Fruit fly (Drosophila melanogaster) whole organism, embryonic: ENCODE data around the gene CG13896.

ENCODE experiments used
- ATbp ChIP-seq: fragments of 200-800 bp; sonication (Bioruptor generic); optimal IDR thresholded peaks from 2 replicates; lab custom pipeline; 2017; ENCODE audit warnings: missing biosample characterization, mild to moderate bottlenecking, missing genetic modification characterization, missing genetic modification reagents
- Antp ChIP-seq: fragments of 200-800 bp; sonication (Bioruptor generic); optimal IDR thresholded peaks from 3 replicates; lab custom pipeline; 2016; ENCODE audit warnings: missing biosample characterization, missing genetic modification characterization
- Asciz ChIP-seq: fragments of 200-800 bp; sonication (Bioruptor generic); optimal IDR thresholded peaks from 2 replicates; lab custom pipeline; 2017; ENCODE audit warnings: missing biosample characterization, mild to moderate bottlenecking, missing genetic modification characterization, missing genetic modification reagents
- Blimp-1 ChIP-seq: fragments of 200-800 bp; sonication (Bioruptor generic); optimal IDR thresholded peaks from 3 replicates; lab custom pipeline; 2018; ENCODE audit warnings: missing biosample characterization, missing genetic modification characterization, mild to moderate bottlenecking, moderate library complexity, missing genetic modification reagents
- CG10321 ChIP-seq: fragments of 200-800 bp; sonication (Bioruptor generic); IDR thresholded peaks from 2 replicates; pipeline ENCODE4 v1.3.6; 2022; ENCODE audit warnings: missing biosample characterization, missing genetic modification characterization
- CG11696 ChIP-seq: fragments of 200-800 bp; sonication (Bioruptor generic); IDR thresholded peaks from 2 replicates; pipeline ENCODE4 v1.3.6; 2022; ENCODE audit warnings: missing biosample characterization, missing genetic modification characterization
- CG12391 ChIP-seq: fragments of 200-800 bp; sonication (Bioruptor generic); optimal IDR thresholded peaks from 3 replicates; lab custom pipeline; 2018; ENCODE audit warnings: missing biosample characterization, mild to moderate bottlenecking, missing genetic modification characterization, moderate library complexity
- CG12744 ChIP-seq: fragments of 200-800 bp; sonication (Bioruptor generic); optimal IDR thresholded peaks from 2 replicates; lab custom pipeline; 2016; ENCODE audit warnings: missing biosample characterization, missing genetic modification characterization
- CG13424 ChIP-seq: fragments of 200-800 bp; sonication (Bioruptor generic); optimal IDR thresholded peaks from 2 replicates; lab custom pipeline; 2019; ENCODE audit warnings: missing biosample characterization, mild to moderate bottlenecking, missing genetic modification characterization, moderate library complexity
- CG15011 ChIP-seq: fragments of 200-800 bp; sonication (Bioruptor generic); optimal IDR thresholded peaks from 3 replicates; lab custom pipeline; 2018; ENCODE audit warnings: missing biosample characterization, mild to moderate bottlenecking, missing genetic modification characterization
- CG1603 ChIP-seq: fragments of 200-800 bp; sonication (Bioruptor generic); optimal IDR thresholded peaks from 2 replicates; lab custom pipeline; 2019; ENCODE audit warnings: missing biosample characterization, mild to moderate bottlenecking, missing genetic modification characterization, moderate library complexity
- CG17328 ChIP-seq: fragments of 200-800 bp; sonication (Bioruptor generic); IDR thresholded peaks from 2 replicates; pipeline ENCODE4 v1.3.6; 2022; ENCODE audit warnings: missing biosample characterization, missing genetic modification characterization
- CG17359 ChIP-seq: fragments of 200-800 bp; sonication (Bioruptor generic); optimal IDR thresholded peaks from 3 replicates; lab custom pipeline; 2018; ENCODE audit warnings: missing biosample characterization, mild to moderate bottlenecking, missing genetic modification characterization, moderate library complexity
- CG17361 ChIP-seq: fragments of 200-800 bp; sonication (Bioruptor generic); IDR thresholded peaks from 3 replicates; pipeline ENCODE4 v1.3.6; 2022; ENCODE audit warnings: missing biosample characterization, missing genetic modification characterization
- CG18262 ChIP-seq: fragments of 200-800 bp; optimal IDR thresholded peaks from 3 replicates; lab custom pipeline; 2019; ENCODE audit warnings: missing biosample characterization, mild to moderate bottlenecking, missing genetic modification characterization, moderate library complexity
- CG18476 ChIP-seq: fragments of 200-800 bp; sonication (Bioruptor generic); optimal IDR thresholded peaks from 2 replicates; lab custom pipeline; 2016; ENCODE audit warnings: missing biosample characterization, mild to moderate bottlenecking, missing genetic modification characterization
- CG2678 ChIP-seq: fragments of 200-800 bp; sonication (Bioruptor generic); optimal IDR thresholded peaks from 3 replicates; lab custom pipeline; 2019; ENCODE audit warnings: missing biosample characterization, mild to moderate bottlenecking, missing genetic modification characterization, moderate library complexity
- CG32772 ChIP-seq: fragments of 200-800 bp; sonication (Bioruptor generic); IDR thresholded peaks from 2 replicates; pipeline ENCODE4 v1.3.6; 2022; ENCODE audit warnings: missing biosample characterization, missing genetic modification characterization
- CG4424 ChIP-seq: fragments of 200-800 bp; sonication (Bioruptor generic); optimal IDR thresholded peaks from 3 replicates; lab custom pipeline; 2016; ENCODE audit warnings: missing biosample characterization, missing genetic modification characterization
- CG7839 ChIP-seq: fragments of 200-800 bp; sonication (Bioruptor generic); optimal IDR thresholded peaks from 3 replicates; lab custom pipeline; 2018; ENCODE audit warnings: missing biosample characterization, mild to moderate bottlenecking, missing genetic modification characterization, moderate library complexity
- CG9932 ChIP-seq: fragments of 200-800 bp; sonication (Bioruptor generic); IDR thresholded peaks from 2 replicates; pipeline ENCODE4 v1.3.6; 2022; ENCODE audit warnings: missing biosample characterization, missing genetic modification characterization
- CrebB ChIP-seq: fragments of 200-800 bp; sonication (Bioruptor generic); optimal IDR thresholded peaks from 3 replicates; lab custom pipeline; 2018; ENCODE audit warnings: missing biosample characterization, mild to moderate bottlenecking, missing genetic modification characterization
- D19B ChIP-seq: fragments of 200-800 bp; sonication (Bioruptor generic); optimal IDR thresholded peaks from 2 replicates; lab custom pipeline; 2017; ENCODE audit warnings: missing biosample characterization, mild to moderate bottlenecking, missing genetic modification characterization
- Drgx ChIP-seq: fragments of 200-800 bp; sonication (Bioruptor generic); IDR thresholded peaks from 2 replicates; pipeline ENCODE4 v1.3.6; 2022; ENCODE audit warnings: missing biosample characterization, missing genetic modification characterization
- Ptx1 ChIP-seq: fragments of 200-800 bp; sonication (Bioruptor generic); IDR thresholded peaks from 2 replicates; pipeline ENCODE4 v1.3.6; 2022; ENCODE audit warnings: missing biosample characterization, missing genetic modification characterization
- Sin3A ChIP-seq: fragments of >200 bp; optimal IDR thresholded peaks from 2 replicates; lab custom pipeline; 2018
- Ssrp ChIP-seq: fragments of 200-800 bp; sonication (Bioruptor generic); optimal IDR thresholded peaks from 2 replicates; lab custom pipeline; 2018; ENCODE audit warnings: missing biosample characterization, mild to moderate bottlenecking, missing genetic modification characterization, moderate library complexity
- Vsx1 ChIP-seq: fragments of 200-800 bp; sonication (Bioruptor generic); optimal IDR thresholded peaks from 2 replicates; lab custom pipeline; 2017; ENCODE audit warnings: missing biosample characterization, mild to moderate bottlenecking, missing genetic modification characterization, missing genetic modification reagents
- Xbp1 ChIP-seq: fragments of 200-800 bp; sonication (Bioruptor generic); optimal IDR thresholded peaks from 3 replicates; lab custom pipeline; 2016; ENCODE audit warnings: missing biosample characterization, mild to moderate bottlenecking, missing genetic modification characterization
- Xrp1 ChIP-seq: fragments of 200-800 bp; sonication (Bioruptor generic); IDR thresholded peaks from 2 replicates; pipeline ENCODE4 v1.3.6; 2022; ENCODE audit warnings: missing biosample characterization, missing genetic modification characterization
- YL-1 ChIP-seq: fragments of 200-800 bp; sonication (Bioruptor generic); optimal IDR thresholded peaks from 3 replicates; lab custom pipeline; 2017; ENCODE audit warnings: missing biosample characterization, mild to moderate bottlenecking, missing genetic modification characterization
- abd-A ChIP-seq: fragments of 200-800 bp; sonication (Bioruptor generic); optimal IDR thresholded peaks from 3 replicates; lab custom pipeline; 2019; ENCODE audit warnings: missing biosample characterization, mild to moderate bottlenecking, missing genetic modification characterization, moderate library complexity
- ase ChIP-seq: fragments of 200-800 bp; sonication (Bioruptor generic); IDR thresholded peaks from 3 replicates; pipeline ENCODE4 v1.3.6; 2022; ENCODE audit warnings: missing biosample characterization, missing genetic modification characterization
- az2 ChIP-seq: fragments of 200-800 bp; sonication (Bioruptor generic); optimal IDR thresholded peaks from 3 replicates; lab custom pipeline; 2016; ENCODE audit warnings: missing biosample characterization, missing genetic modification characterization
- bowl ChIP-seq: fragments of 200-800 bp; sonication (Bioruptor generic); IDR thresholded peaks from 2 replicates; pipeline ENCODE4 v1.3.6; 2022; ENCODE audit warnings: missing biosample characterization, missing genetic modification characterization
- ewg ChIP-seq: fragments of 200-800 bp; sonication (Bioruptor generic); optimal IDR thresholded peaks from 3 replicates; lab custom pipeline; 2017; ENCODE audit warnings: mild to moderate bottlenecking, missing biosample characterization, missing genetic modification reagents, missing genetic modification characterization
- fru ChIP-seq: fragments of >200 bp; optimal IDR thresholded peaks from 2 replicates; lab custom pipeline; 2017
- gem ChIP-seq: fragments of 200-800 bp; sonication (Bioruptor generic); optimal IDR thresholded peaks from 2 replicates; lab custom pipeline; 2019; ENCODE audit warnings: missing biosample characterization, mild to moderate bottlenecking, missing genetic modification characterization, moderate library complexity
- grau ChIP-seq: fragments of 200-800 bp; optimal IDR thresholded peaks from 3 replicates; lab custom pipeline; 2019; ENCODE audit warnings: missing biosample characterization, mild to moderate bottlenecking, missing genetic modification characterization, moderate library complexity
- nmo ChIP-seq: fragments of 200-800 bp; sonication (Bioruptor generic); optimal IDR thresholded peaks from 2 replicates; lab custom pipeline; 2018; ENCODE audit warnings: missing biosample characterization, mild to moderate bottlenecking, missing genetic modification characterization, moderate library complexity
- phol ChIP-seq: fragments of 200-800 bp; sonication (Bioruptor generic); optimal IDR thresholded peaks from 3 replicates; lab custom pipeline; 2018; ENCODE audit warnings: missing biosample characterization, mild to moderate bottlenecking, missing genetic modification characterization, moderate library complexity
- pnt ChIP-seq: fragments of 200-800 bp; sonication (Bioruptor generic); optimal IDR thresholded peaks from 3 replicates; lab custom pipeline; 2016; ENCODE audit warnings: missing biosample characterization, missing genetic modification characterization
- pros ChIP-seq: fragments of 200-800 bp; sonication (Bioruptor generic); optimal IDR thresholded peaks from 3 replicates; lab custom pipeline; 2019; ENCODE audit warnings: missing biosample characterization, mild to moderate bottlenecking, missing genetic modification characterization, moderate library complexity
- run ChIP-seq: fragments of 200-800 bp; sonication (Bioruptor generic); optimal IDR thresholded peaks from 3 replicates; lab custom pipeline; 2018; ENCODE audit warnings: missing biosample characterization, mild to moderate bottlenecking, missing genetic modification characterization
- sisA ChIP-seq: fragments of 200-800 bp; sonication (Bioruptor generic); IDR thresholded peaks from 2 replicates; pipeline ENCODE4 v1.3.6; 2022; ENCODE audit warnings: missing biosample characterization, missing genetic modification characterization
- sr ChIP-seq: fragments of 200-800 bp; sonication (Bioruptor generic); IDR thresholded peaks from 3 replicates; pipeline ENCODE4 v1.3.6; 2022; ENCODE audit warnings: missing biosample characterization, missing genetic modification characterization
- stwl ChIP-seq: fragments of 200-800 bp; sonication (Bioruptor generic); optimal IDR thresholded peaks from 3 replicates; lab custom pipeline; 2018; ENCODE audit warnings: missing biosample characterization, mild to moderate bottlenecking, missing genetic modification characterization, moderate library complexity
- tap ChIP-seq: fragments of 200-800 bp; optimal IDR thresholded peaks from 3 replicates; lab custom pipeline; 2019; ENCODE audit warnings: missing biosample characterization, mild to moderate bottlenecking, missing genetic modification characterization, moderate library complexity
- ttk ChIP-seq: fragments of 200-800 bp; sonication (Bioruptor generic); IDR thresholded peaks from 2 replicates; pipeline ENCODE4 v2.1.2; 2022; ENCODE audit warnings: missing biosample characterization, missing genetic modification characterization
- vvl ChIP-seq: fragments of 200-800 bp; sonication (Bioruptor generic); IDR thresholded peaks from 2 replicates; pipeline ENCODE4 v1.3.6; 2022; ENCODE audit warnings: missing biosample characterization, missing genetic modification characterization
- wor ChIP-seq: fragments of 200-800 bp; sonication (Bioruptor generic); IDR thresholded peaks from 2 replicates; pipeline ENCODE4 v1.3.6; 2022; ENCODE audit warnings: missing biosample characterization, missing genetic modification characterization
- zfh1 ChIP-seq: fragments of 200-800 bp; sonication (Bioruptor generic); IDR thresholded peaks from 3 replicates; pipeline ENCODE4 v1.3.6; 2022; ENCODE audit warnings: missing biosample characterization, missing genetic modification characterization

The CG13896 gene

dm6 chr3L:756372-756771, 44.7 kb upstream of the CG13896 start (continued):
- TF ChIP-seq CG18262 (tag; lab: Kevin White, UChicago), result peak; percentile 24
- TF ChIP-seq sisA, result peak; percentile 27
- TF ChIP-seq CG32772 (GFP tag; lab: Robert Waterston, UW), result no peak
- TF ChIP-seq zfh1 (GFP tag; lab: Robert Waterston, UW), result no peak
- TF ChIP-seq run (tag; lab: Kevin White, UChicago), result no peak
- TF ChIP-seq Drgx (GFP tag; lab: Robert Waterston, UW), result peak; percentile 71
- TF ChIP-seq CG17361, result 0 out of 3 replicates have a peak, but pooled peaks have one; percentile 21
- no peak for TF ChIP-seq bowl (GFP tag; lab: Robert Waterston, UW)
- no peak for TF ChIP-seq Ptx1 (GFP tag; lab: Robert Waterston, UW)
- TF ChIP-seq CG17328 (GFP tag; lab: Robert Waterston, UW), result no peak
- peak; percentile 39 for TF ChIP-seq Asciz (GFP tag; lab: Kevin White, UChicago)
- no peak for TF ChIP-seq stwl
- TF ChIP-seq CrebB (tag; lab: Kevin White, UChicago), result no peak
- TF ChIP-seq ATbp (GFP tag; lab: Kevin White, UChicago), result peak; percentile 4
- TF ChIP-seq Ssrp, result peak; percentile 1
- TF ChIP-seq ase, result no peak
- peak; percentile 36 for TF ChIP-seq CG1603
- TF ChIP-seq D19B (GFP tag; lab: Kevin White, UChicago), result no peak
- no peak for TF ChIP-seq Sin3A (lab: Kevin White, UChicago)
- TF ChIP-seq ttk, result peak; percentile 32; the same call in 1 of the 2 replicates
- peak; percentile 5 for TF ChIP-seq CG12391 (tag; lab: Kevin White, UChicago)
- TF ChIP-seq pnt (GFP tag; lab: Kevin White, UChicago), result no peak
- TF ChIP-seq CG10321 (GFP tag; lab: Robert Waterston, UW), result no peak
- TF ChIP-seq CG18476, result no peak
- no peak for TF ChIP-seq grau (tag; lab: Kevin White, UChicago)
- peak; percentile 67 for TF ChIP-seq CG11696 (GFP tag; lab: Robert Waterston, UW)
- no peak for TF ChIP-seq pros (GFP tag; lab: Kevin White, UChicago)
- no peak for TF ChIP-seq CG4424
- no peak for TF ChIP-seq wor (GFP tag; lab: Robert Waterston, UW)
- TF ChIP-seq gem, result peak; percentile 31
- TF ChIP-seq CG2678 (tag; lab: Kevin White, UChicago), result peak; percentile 2
- TF ChIP-seq CG15011 (GFP tag; lab: Kevin White, UChicago), result no peak
- TF ChIP-seq CG12744 (GFP tag; lab: Kevin White, UChicago), result no peak
- peak; percentile 35 for TF ChIP-seq CG7839 (tag; lab: Kevin White, UChicago)
- peak; percentile 11 for TF ChIP-seq Xbp1 (GFP tag; lab: Kevin White, UChicago)
- TF ChIP-seq abd-A (tag; lab: Kevin White, UChicago), result no peak
- TF ChIP-seq YL-1 (GFP tag; lab: Kevin White, UChicago), result no peak
- peak; percentile 4 for TF ChIP-seq nmo (GFP tag; lab: Kevin White, UChicago)
- peak; percentile 44 for TF ChIP-seq CG17359
- no peak for TF ChIP-seq Vsx1 (GFP tag; lab: Kevin White, UChicago)
- TF ChIP-seq sr, result no peak
- no peak for TF ChIP-seq fru (lab: Kevin White, UChicago)
- peak; percentile 28 for TF ChIP-seq ewg
- TF ChIP-seq CG9932 (GFP tag; lab: Robert Waterston, UW), result no peak
- peak; percentile 29 for TF ChIP-seq Blimp-1 (GFP tag; lab: Kevin White, UChicago)
- TF ChIP-seq az2 (GFP tag; lab: Kevin White, UChicago), result peak; percentile 16
- peak; percentile 23 for TF ChIP-seq tap (tag; lab: Kevin White, UChicago)
- 0 out of 2 replicates have a peak, but pooled peaks have one; percentile 25 for TF ChIP-seq vvl (GFP tag; lab: Robert Waterston, UW)
- no peak for TF ChIP-seq CG13424 (tag; lab: Kevin White, UChicago)
- TF ChIP-seq Xrp1 (GFP tag; lab: Robert Waterston, UW), result 0 out of 2 replicates have a peak, but pooled peaks have one; percentile 26
- TF ChIP-seq phol (tag; lab: Kevin White, UChicago), result peak; percentile 21
- no peak for TF ChIP-seq Antp (GFP tag; lab: Kevin White, UChicago)
